Worm (Caenorhabditis elegans) whole organism, L4/young adult: Measurements from ENCODE around the gene srab-20.
"Not testable (repeated sequence)": the region's sequence is repeated elsewhere in the genome, so short reads cannot be mapped to it uniquely, and the experiment has no call there.

Source experiments
- W03F9.2 ChIP-seq: fragments of 150-350 bp; optimal IDR thresholded peaks from 2 replicates; lab custom pipeline; 2014; ENCODE audit warnings: missing biosample characterization, missing genetic modification characterization
- dao-5 ChIP-seq: sonication (generic microtip); optimal IDR thresholded peaks from 2 replicates; lab custom pipeline; 2016; ENCODE audit warnings: missing genotype, missing genetic modification characterization, moderate library complexity, missing compliant biosample characterization
- him-1 ChIP-seq: sonication (generic microtip); optimal IDR thresholded peaks from 2 replicates; lab custom pipeline; 2016; ENCODE audit warnings: missing genotype, missing genetic modification reagents, missing genetic modification characterization, missing compliant biosample characterization

DNA sequence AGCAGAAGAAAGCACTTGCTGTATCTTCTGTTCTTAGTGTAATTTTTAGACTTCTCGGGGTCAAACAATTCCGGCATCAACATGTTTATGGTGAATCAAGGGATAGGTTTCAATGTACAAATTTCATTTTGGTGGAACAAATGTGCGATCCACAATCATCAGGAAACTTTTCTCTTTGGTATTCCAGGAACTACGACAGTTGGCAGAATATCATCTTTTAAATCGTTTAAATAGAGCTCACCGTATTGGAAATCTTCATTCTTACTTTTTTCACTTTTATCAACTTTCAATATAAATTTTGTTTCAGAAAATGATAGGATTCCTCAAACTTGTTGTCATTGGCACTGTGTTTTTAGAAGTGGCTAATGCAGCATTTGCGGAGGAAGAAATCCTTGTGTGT, 32.0 kb upstream of the srab-20 start, which contains the start of gene T20D4.12:
- not testable (repeated sequence) for TF ChIP-seq W03F9.2, him-1, dao-5 (tag; lab: Kevin White, UChicago)
